Worm (Caenorhabditis elegans): ENCODE measurements around the gene atgl-1.

Gene atgl-1

DNA sequence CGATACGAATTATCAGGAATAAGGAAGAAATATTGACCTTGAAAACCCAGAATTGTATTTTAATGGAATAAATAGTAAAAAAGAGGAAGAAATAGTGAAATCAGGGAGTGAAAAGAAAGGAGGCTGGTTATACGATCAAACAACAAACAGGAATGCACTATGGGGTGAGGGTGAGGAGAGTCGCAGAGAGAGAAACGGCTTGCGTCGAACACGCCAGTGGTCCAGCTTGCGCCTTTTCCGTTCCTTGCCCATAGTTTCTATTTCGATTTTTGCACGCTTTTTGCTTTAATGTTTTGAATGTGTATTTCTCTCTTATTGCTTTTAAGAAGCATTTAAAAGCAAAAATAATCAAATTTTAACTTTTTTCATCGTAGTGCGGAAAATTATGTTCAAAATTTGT lies 34.4 kb upstream of the atgl-1 start (continued):
- TF ChIP-seq rpc-1 (optimal IDR thresholded peaks at IDR 0.05) (no peak), rpc-1 (tag; optimal IDR thresholded peaks at IDR 0.05) (no peak), let-526 (GFP tag; IDR thresholded peaks at IDR 0.05) (no peak), bed-2 (GFP tag; IDR thresholded peaks at IDR 0.05) (no peak), ztf-3 (GFP tag; optimal IDR thresholded peaks at IDR 0.05) (no peak), ztf-6 (GFP tag; IDR thresholded peaks at IDR 0.05) (no peak), akir-1 (GFP tag; optimal IDR thresholded peaks at IDR 0.05) (no peak), lin-26 (GFP tag; IDR thresholded peaks at IDR 0.05) (peak; percentile 17; the same call in 1 of the 2 replicates), efl-1 (GFP tag; optimal IDR thresholded peaks at IDR 0.05) (peak; percentile 46), C06A6.2 (GFP tag; conservative IDR thresholded peaks at IDR 0.05) (no peak), aptf-3 (GFP tag; IDR thresholded peaks at IDR 0.05) (no peak)

DNA sequence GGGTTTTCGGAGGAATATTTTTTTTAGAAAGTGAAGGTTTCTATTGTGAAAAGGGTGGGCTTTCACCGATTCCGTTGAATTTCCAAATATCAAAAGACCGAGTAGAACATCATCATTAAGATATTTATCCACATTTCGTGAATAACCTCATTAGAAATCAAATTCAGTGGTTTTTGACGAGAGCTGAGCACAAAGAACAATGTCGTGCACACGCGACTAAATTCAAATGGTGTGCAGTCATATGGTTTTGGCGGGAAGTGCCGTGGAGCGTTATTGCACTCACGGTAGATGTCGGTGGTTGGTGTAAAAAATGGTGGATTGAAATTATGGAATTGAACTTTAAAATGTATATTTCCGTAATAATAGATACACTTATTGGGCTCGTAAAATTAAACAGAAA lies 33.4 kb upstream of the atgl-1 start:
- no peak for TF ChIP-seq somi-1 (GFP tag; optimal IDR thresholded peaks at IDR 0.05)
- TF ChIP-seq madf-6 (GFP tag; IDR thresholded peaks at IDR 0.05): 0 out of 2 replicates have a peak, but pooled peaks have one; percentile 34
- peak; percentile 22 for TF ChIP-seq lin-54 (GFP tag; optimal IDR thresholded peaks at IDR 0.05)
- peak; percentile 33; the same call in 1 of the 2 replicates for TF ChIP-seq mcd-1 (GFP tag; IDR thresholded peaks at IDR 0.05)

DNA sequence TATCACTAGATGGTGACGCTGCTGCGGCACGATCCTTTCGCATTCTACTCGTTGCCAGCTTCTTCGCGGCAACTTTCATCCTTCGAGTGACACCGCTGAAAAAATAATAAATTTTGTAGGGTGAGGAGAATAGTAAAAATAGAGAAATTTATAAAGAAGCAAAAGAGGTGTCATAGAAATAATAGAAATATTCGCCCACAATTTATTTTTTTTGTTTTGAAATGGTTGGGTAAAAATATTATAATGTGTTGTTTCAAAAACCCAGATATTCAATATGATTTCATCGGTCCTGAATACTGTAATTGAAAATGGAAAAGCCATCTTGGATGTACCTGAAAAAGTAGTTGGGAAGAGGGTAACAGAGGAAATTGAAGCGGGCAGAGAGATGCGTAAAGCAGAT lies 33.0 kb upstream of the atgl-1 start, which contains the start of gene set-1:
Gene set-1 (minus strand): TSS at position 101 of the 400 bp plus-strand sequence.
- TF ChIP-seq C06A6.2 (GFP tag; conservative IDR thresholded peaks at IDR 0.05) (no peak), sdz-38 (tag; optimal IDR thresholded peaks at IDR 0.05) (no peak), ceh-79 (tag; optimal IDR thresholded peaks at IDR 0.05) (no peak), somi-1 (GFP tag; optimal IDR thresholded peaks at IDR 0.05) (no peak), attf-3 (GFP tag; conservative IDR thresholded peaks at IDR 0.05) (no peak), madf-3 (GFP tag; IDR thresholded peaks at IDR 0.05) (no peak), let-607 (tag; optimal IDR thresholded peaks at IDR 0.05) (no peak), F33H1.4 (GFP tag; IDR thresholded peaks at IDR 0.05) (no peak), nhr-179 (tag; optimal IDR thresholded peaks at IDR 0.05) (no peak), lsl-1 (GFP tag; optimal IDR thresholded peaks at IDR 0.05) (no peak), hmg-1.2 (GFP tag; IDR thresholded peaks at IDR 0.05) (no peak), attf-5 (GFP tag; optimal IDR thresholded peaks at IDR 0.05) (no peak), nfya-2 (GFP tag; IDR thresholded peaks at IDR 0.05) (no peak)

DNA sequence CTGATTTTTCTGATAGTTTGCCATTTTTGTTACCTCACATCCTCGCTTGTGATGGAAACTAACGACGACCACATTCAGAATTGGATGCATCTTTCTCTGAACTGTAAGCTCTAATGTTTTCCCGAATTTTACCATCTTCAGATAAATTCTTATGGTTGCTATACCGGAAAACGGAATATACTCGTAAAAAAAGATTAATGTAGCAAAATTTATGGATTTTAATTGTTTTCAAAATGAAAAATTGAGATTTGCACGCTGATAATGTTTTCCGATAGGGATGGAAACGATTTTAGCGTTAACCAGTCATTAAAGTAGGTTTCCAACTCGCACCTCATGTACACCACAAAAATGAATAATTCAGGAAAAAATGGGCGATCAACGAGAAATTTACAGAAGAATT lies 31.3 kb upstream of the atgl-1 start, which contains the start of gene T26A5.6:
Gene T26A5.6 (minus strand): TSS at position 101 of the 400 bp plus-strand sequence.
- TF ChIP-seq egrh-3 (GFP tag; IDR thresholded peaks at IDR 0.05) (no peak), mes-4 (tag; optimal IDR thresholded peaks at IDR 0.05) (no peak), F55B11.4 (tag; optimal IDR thresholded peaks at IDR 0.05; ENCODE audit: borderline replicate concordance, insufficient read depth) (no peak)

DNA sequence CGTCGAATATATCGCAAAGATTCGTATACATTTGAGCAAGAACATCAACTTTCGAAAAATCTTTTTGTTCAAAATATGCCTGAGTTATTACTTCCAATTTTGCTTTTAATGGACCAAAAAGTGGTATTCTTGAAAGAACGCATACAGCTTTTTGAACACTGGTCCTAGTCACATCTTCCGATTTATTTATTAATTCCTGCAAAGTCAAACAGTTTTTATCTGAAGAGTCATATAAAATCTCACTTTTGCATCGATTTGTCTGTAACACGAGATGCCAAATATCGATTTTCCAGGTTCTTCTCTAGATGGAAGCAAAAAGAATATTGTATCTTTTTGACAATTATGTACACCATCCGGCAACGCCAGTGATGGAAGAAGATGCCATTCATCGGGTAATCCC lies 30.6 kb upstream of the atgl-1 start:
- no peak for TF ChIP-seq lsl-1 (GFP tag; optimal IDR thresholded peaks at IDR 0.05)
- no peak for TF ChIP-seq F33H1.4 (GFP tag; IDR thresholded peaks at IDR 0.05)
- 0 out of 2 replicates have a peak, but pooled peaks have one; percentile 30 for TF ChIP-seq attf-6 (GFP tag; IDR thresholded peaks at IDR 0.05)
- TF ChIP-seq repo-1 (tag; optimal IDR thresholded peaks at IDR 0.05): peak; percentile 46
- no peak for TF ChIP-seq lsy-27 (tag; optimal IDR thresholded peaks at IDR 0.05; ENCODE audit: borderline replicate concordance, insufficient read depth)
- no peak for TF ChIP-seq mxl-1 (tag; optimal IDR thresholded peaks at IDR 0.05)
- no peak for TF ChIP-seq atf-7 (tag; optimal IDR thresholded peaks at IDR 0.05)
- TF ChIP-seq fkh-3 (tag; optimal IDR thresholded peaks at IDR 0.05): no peak
